Worm (Caenorhabditis elegans): ENCODE results near the gene let-767.

let-767 gene

DNA sequence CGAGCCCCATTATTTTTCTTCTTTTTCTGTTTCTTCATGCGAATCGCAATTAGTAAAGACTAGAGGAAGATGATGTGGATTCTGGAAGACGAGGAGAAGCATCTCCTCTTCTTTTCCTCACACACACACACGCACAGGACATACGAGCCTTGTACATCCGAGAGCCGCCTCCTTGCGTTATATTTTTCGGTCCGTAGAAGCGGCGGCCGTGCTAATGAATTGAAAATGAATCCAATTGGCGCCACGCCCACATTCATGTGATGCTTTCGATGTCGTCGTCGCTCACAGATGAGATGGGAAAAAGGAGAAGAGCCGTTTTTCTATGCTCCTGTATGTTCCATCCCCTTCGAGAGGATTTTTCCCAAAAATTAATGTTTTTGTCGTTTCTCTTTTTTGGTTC is 11.7 kb upstream of the let-767 start:
- TF ChIP-seq nfya-1 (tag; optimal IDR thresholded peaks at IDR 0.05; ENCODE audit: insufficient read depth): peak; percentile 31
- TF ChIP-seq eor-1 (tag; optimal IDR thresholded peaks at IDR 0.05): no peak
- no peak for TF ChIP-seq R02D3.7 (tag; optimal IDR thresholded peaks at IDR 0.05)
- peak; percentile 14 for TF ChIP-seq ama-1 (optimal IDR thresholded peaks at IDR 0.05)
- TF ChIP-seq lin-15B (tag; optimal IDR thresholded peaks at IDR 0.05): no peak
- TF ChIP-seq fkh-10 (GFP tag; optimal IDR thresholded peaks at IDR 0.05): no peak

- TF ChIP-seq ztf-11 (tag; optimal IDR thresholded peaks at IDR 0.05) (no peak), fkh-10 (GFP tag; optimal IDR thresholded peaks at IDR 0.05) (peak; percentile 92), aly-2 (tag; optimal IDR thresholded peaks at IDR 0.05) (no peak)
Measured at ce11 chrIII:6350424-6350823, 10.7 kb upstream of the let-767 start.

ce11 chrIII:6348578-6348977 is 8.8 kb upstream of the let-767 start:
- peak; percentile 67 for TF ChIP-seq lin-39 (tag; optimal IDR thresholded peaks at IDR 0.05)
- peak; percentile 32 for TF ChIP-seq egl-5 (tag; optimal IDR thresholded peaks at IDR 0.05)
- peak; percentile 18 for TF ChIP-seq hmg-11 (tag; optimal IDR thresholded peaks at IDR 0.05)
- TF ChIP-seq unc-62 (GFP tag; optimal IDR thresholded peaks at IDR 0.05): no peak
- TF ChIP-seq tbx-2 (tag; optimal IDR thresholded peaks at IDR 0.05): peak; percentile 49
- no peak for TF ChIP-seq lsy-12 (tag; optimal IDR thresholded peaks at IDR 0.05)
- peak; percentile 75 for TF ChIP-seq nfya-1 (tag; optimal IDR thresholded peaks at IDR 0.05; ENCODE audit: insufficient read depth)
- no peak for TF ChIP-seq fkh-2 (tag; optimal IDR thresholded peaks at IDR 0.05)
- no peak for TF ChIP-seq ceh-82 (tag; optimal IDR thresholded peaks at IDR 0.05)
- TF ChIP-seq ama-1 (optimal IDR thresholded peaks at IDR 0.05): peak; percentile 2
- TF ChIP-seq mdl-1 (tag; optimal IDR thresholded peaks at IDR 0.05): no peak
- no peak for TF ChIP-seq nhr-28 (tag; optimal IDR thresholded peaks at IDR 0.05)
- TF ChIP-seq nhr-77 (tag; optimal IDR thresholded peaks at IDR 0.05): no peak
- TF ChIP-seq R02D3.7 (tag; optimal IDR thresholded peaks at IDR 0.05): no peak

DNA sequence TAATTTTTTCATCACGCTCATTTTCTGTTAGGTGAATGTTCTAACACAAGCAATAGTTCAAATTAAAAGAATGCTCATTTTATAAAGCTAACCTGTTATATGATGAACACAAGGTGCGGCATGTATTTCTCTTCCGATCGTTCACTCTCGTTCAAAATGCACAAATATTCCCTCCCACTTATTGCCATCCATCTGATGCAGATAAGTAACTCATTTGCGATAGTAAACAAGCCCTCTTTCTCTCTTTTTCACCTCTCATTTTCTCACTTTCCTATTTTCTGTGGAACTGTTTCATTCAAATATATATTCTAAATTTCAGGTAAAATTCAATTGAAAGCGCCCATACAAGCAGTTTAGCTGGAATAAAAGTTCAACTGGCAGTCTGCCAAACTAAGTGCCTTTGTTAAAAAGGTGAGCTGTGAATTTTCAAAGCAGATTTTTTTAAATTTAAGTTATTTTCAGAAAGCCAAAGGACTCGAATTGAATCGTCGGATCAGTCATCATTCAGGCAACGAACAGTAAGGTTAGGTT is 6.3 kb upstream of the let-767 start, which contains the start of the genes trmt-10C.2 and C56G2.22:
trmt-10C.2 (plus strand) TSS at position 314 of the 531 bp plus-strand sequence.
C56G2.22 (plus strand) TSS at position 481 of the 531 bp plus-strand sequence.
- TF ChIP-seq elt-2 (tag; optimal IDR thresholded peaks at IDR 0.05): peak; percentile 32
- TF ChIP-seq pha-4 (tag; optimal IDR thresholded peaks at IDR 0.05): peak; percentile 74
- TF ChIP-seq egl-5 (tag; optimal IDR thresholded peaks at IDR 0.05): no peak

DNA sequence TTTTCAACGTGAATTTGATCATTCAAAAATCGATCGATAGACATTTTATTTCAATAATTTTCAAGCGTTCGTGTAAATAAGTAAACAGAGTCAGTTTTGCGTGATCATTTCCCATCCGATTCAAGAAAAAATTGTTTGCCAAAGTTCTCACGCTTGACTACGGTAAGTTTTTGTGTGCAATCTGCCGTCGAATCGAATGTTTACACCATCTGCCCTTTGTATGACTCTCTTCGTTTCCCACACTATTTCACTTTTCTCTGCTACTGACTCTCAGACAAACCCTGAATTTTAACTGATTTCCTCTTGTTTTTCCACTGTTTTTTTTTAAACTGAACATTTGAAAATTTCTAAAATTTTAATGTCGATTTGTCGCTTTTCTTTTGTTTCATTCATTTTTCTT is 5.0 kb upstream of the let-767 start:
- TF ChIP-seq fkh-10 (GFP tag; optimal IDR thresholded peaks at IDR 0.05): no peak
- TF ChIP-seq elt-1 (tag; optimal IDR thresholded peaks at IDR 0.05): no peak
- TF ChIP-seq sea-2 (GFP tag; optimal IDR thresholded peaks at IDR 0.05): no peak
- no peak for TF ChIP-seq nhr-12 (tag; optimal IDR thresholded peaks at IDR 0.05)
- peak; percentile 81 for TF ChIP-seq lin-15B (tag; optimal IDR thresholded peaks at IDR 0.05)
- no peak for TF ChIP-seq nhr-11 (tag; optimal IDR thresholded peaks at IDR 0.05)
- peak; percentile 75 for TF ChIP-seq lsy-12 (tag; optimal IDR thresholded peaks at IDR 0.05)
- peak; percentile 72 for TF ChIP-seq jun-1 (tag; optimal IDR thresholded peaks at IDR 0.05)
- TF ChIP-seq nhr-25 (tag; optimal IDR thresholded peaks at IDR 0.05): peak; percentile 87
- TF ChIP-seq elt-3 (tag; optimal IDR thresholded peaks at IDR 0.05): no peak
- TF ChIP-seq aly-2 (tag; optimal IDR thresholded peaks at IDR 0.05): no peak
- peak; percentile 54 for TF ChIP-seq ceh-82 (tag; optimal IDR thresholded peaks at IDR 0.05)
- peak; percentile 79 for TF ChIP-seq nhr-23 (tag; optimal IDR thresholded peaks at IDR 0.05)
- no peak for TF ChIP-seq ZK546.5 (tag; optimal IDR thresholded peaks at IDR 0.05)
- TF ChIP-seq nhr-77 (tag; optimal IDR thresholded peaks at IDR 0.05): no peak
- no peak for TF ChIP-seq unc-62 (GFP tag; optimal IDR thresholded peaks at IDR 0.05)
- TF ChIP-seq pha-4 (tag; optimal IDR thresholded peaks at IDR 0.05): peak; percentile 95
- no peak for TF ChIP-seq unc-39 (tag; optimal IDR thresholded peaks at IDR 0.05)
- peak; percentile 73 for TF ChIP-seq ama-1 (optimal IDR thresholded peaks at IDR 0.05)
- TF ChIP-seq nhr-67 (tag; optimal IDR thresholded peaks at IDR 0.05): no peak
- no peak for TF ChIP-seq egl-5 (tag; optimal IDR thresholded peaks at IDR 0.05)
- TF ChIP-seq eor-1 (tag; optimal IDR thresholded peaks at IDR 0.05): no peak
- TF ChIP-seq nhr-237 (tag; optimal IDR thresholded peaks at IDR 0.05): no peak
- no peak for TF ChIP-seq ceh-16 (tag; optimal IDR thresholded peaks at IDR 0.05)
- no peak for TF ChIP-seq fkh-2 (tag; optimal IDR thresholded peaks at IDR 0.05)
- peak; percentile 35 for TF ChIP-seq tbx-2 (tag; optimal IDR thresholded peaks at IDR 0.05)
- no peak for TF ChIP-seq nhr-28 (tag; optimal IDR thresholded peaks at IDR 0.05)
- TF ChIP-seq R02D3.7 (tag; optimal IDR thresholded peaks at IDR 0.05): peak; percentile 53
- peak; percentile 92 for TF ChIP-seq hmg-11 (tag; optimal IDR thresholded peaks at IDR 0.05)
- TF ChIP-seq ztf-4 (tag; optimal IDR thresholded peaks at IDR 0.05): no peak
- TF ChIP-seq mdl-1 (tag; optimal IDR thresholded peaks at IDR 0.05): no peak
- no peak for TF ChIP-seq mml-1 (tag; optimal IDR thresholded peaks at IDR 0.05)
- TF ChIP-seq nfya-1 (tag; optimal IDR thresholded peaks at IDR 0.05; ENCODE audit: insufficient read depth): peak; percentile 92
- TF ChIP-seq egl-27 (tag; optimal IDR thresholded peaks at IDR 0.05): no peak
- peak; percentile 36 for TF ChIP-seq pqm-1 (tag; optimal IDR thresholded peaks at IDR 0.05)
- no peak for TF ChIP-seq daf-12 (tag; optimal IDR thresholded peaks at IDR 0.05)
- TF ChIP-seq ceh-9 (tag; optimal IDR thresholded peaks at IDR 0.05): no peak
- no peak for TF ChIP-seq fos-1 (tag; optimal IDR thresholded peaks at IDR 0.05)
- no peak for TF ChIP-seq ztf-11 (tag; optimal IDR thresholded peaks at IDR 0.05)
- TF ChIP-seq elt-2 (tag; optimal IDR thresholded peaks at IDR 0.05): peak; percentile 54
- TF ChIP-seq ceh-28 (tag; optimal IDR thresholded peaks at IDR 0.05): peak; percentile 47

All from whole organism, L3 larva.